Fruit fly (Drosophila melanogaster) whole organism, embryonic: ENCODE results near the gene fd96Cb.

Experiments
- Aef1 ChIP-seq: fragments of 200-800 bp; sonication (Bioruptor generic); IDR thresholded peaks from 3 replicates; pipeline ENCODE4 v1.3.6; 2022; ENCODE audit warnings: missing biosample characterization, missing genetic modification characterization
- CG10543 ChIP-seq: fragments of 200-800 bp; sonication (Bioruptor generic); optimal IDR thresholded peaks from 3 replicates; lab custom pipeline; 2017; ENCODE audit warnings: missing biosample characterization, mild to moderate bottlenecking, missing genetic modification characterization, moderate library complexity
- CG10959 ChIP-seq: fragments of 200-800 bp; sonication (Bioruptor generic); IDR thresholded peaks from 2 replicates; pipeline ENCODE4 v1.3.6; 2022; ENCODE audit warnings: missing biosample characterization, missing genetic modification characterization
- CG11456 ChIP-seq: fragments of 200-800 bp; sonication (Bioruptor generic); IDR thresholded peaks from 3 replicates; pipeline ENCODE4 v1.3.6; 2022; ENCODE audit warnings: missing biosample characterization, missing genetic modification characterization
- CG12299 ChIP-seq: fragments of 200-800 bp; sonication (Bioruptor generic); optimal IDR thresholded peaks from 2 replicates; lab custom pipeline; 2018; ENCODE audit warnings: missing biosample characterization, mild to moderate bottlenecking, missing genetic modification characterization
- CG15011 ChIP-seq: fragments of 200-800 bp; sonication (Bioruptor generic); optimal IDR thresholded peaks from 3 replicates; lab custom pipeline; 2018; ENCODE audit warnings: missing biosample characterization, mild to moderate bottlenecking, missing genetic modification characterization
- CG15479 ChIP-seq: fragments of 200-800 bp; sonication (Bioruptor generic); optimal IDR thresholded peaks from 3 replicates; lab custom pipeline; 2019; ENCODE audit warnings: missing biosample characterization, mild to moderate bottlenecking, missing genetic modification characterization, moderate library complexity
- CG31388 ChIP-seq: fragments of 200-800 bp; sonication (Bioruptor generic); optimal IDR thresholded peaks from 2 replicates; lab custom pipeline; 2016; ENCODE audit warnings: missing biosample characterization, missing genetic modification characterization
- CG4282 ChIP-seq: fragments of 200-800 bp; sonication (Bioruptor generic); optimal IDR thresholded peaks from 2 replicates; lab custom pipeline; 2016; ENCODE audit warnings: missing biosample characterization, missing genetic modification characterization
- CG4617 ChIP-seq: fragments of 200-800 bp; sonication (Bioruptor generic); optimal IDR thresholded peaks from 3 replicates; lab custom pipeline; 2016; ENCODE audit warnings: missing biosample characterization, missing genetic modification characterization, borderline replicate concordance
- CG4730 ChIP-seq: fragments of 200-800 bp; sonication (Bioruptor generic); IDR thresholded peaks from 2 replicates; pipeline ENCODE4 v1.3.6; 2022; ENCODE audit warnings: missing biosample characterization, missing genetic modification characterization
- CG6175 ChIP-seq: fragments of 200-800 bp; sonication (Bioruptor generic); IDR thresholded peaks from 3 replicates; pipeline ENCODE4 v1.3.6; 2022; ENCODE audit warnings: missing biosample characterization, missing genetic modification characterization
- CG6254 ChIP-seq: fragments of 200-800 bp; sonication (Bioruptor generic); optimal IDR thresholded peaks from 3 replicates; lab custom pipeline; 2017; ENCODE audit warnings: mild to moderate bottlenecking, missing biosample characterization, missing genetic modification reagents, missing genetic modification characterization
- Dbx ChIP-seq: fragments of 200-800 bp; sonication (Bioruptor generic); IDR thresholded peaks from 3 replicates; pipeline ENCODE4 v1.3.6; 2022; ENCODE audit warnings: missing biosample characterization, missing genetic modification characterization
- Kr ChIP-seq: fragments of 200-800 bp; sonication (Bioruptor generic); optimal IDR thresholded peaks from 2 replicates; lab custom pipeline; 2017; ENCODE audit warnings: missing biosample characterization, mild to moderate bottlenecking, missing genetic modification characterization
- MESR4 ChIP-seq: fragments of 200-800 bp; sonication (Bioruptor generic); optimal IDR thresholded peaks from 2 replicates; lab custom pipeline; 2018; ENCODE audit warnings: missing biosample characterization, mild to moderate bottlenecking, missing genetic modification characterization, moderate library complexity
- Myb ChIP-seq: fragments of 200-800 bp; sonication (Bioruptor generic); optimal IDR thresholded peaks from 2 replicates; lab custom pipeline; 2016; ENCODE audit warnings: missing biosample characterization, missing genetic modification characterization
- Nf-YB ChIP-seq: fragments of 200-800 bp; sonication (Bioruptor generic); optimal IDR thresholded peaks from 3 replicates; lab custom pipeline; 2019; ENCODE audit warnings: missing biosample characterization, mild to moderate bottlenecking, missing genetic modification characterization, moderate library complexity
- PHDP ChIP-seq: fragments of 200-800 bp; sonication (Bioruptor generic); optimal IDR thresholded peaks from 3 replicates; lab custom pipeline; 2018; ENCODE audit warnings: missing biosample characterization, mild to moderate bottlenecking, missing genetic modification characterization, moderate library complexity
- Trl ChIP-seq, 3 experiments: fragments of >200 bp in 2 of 3; fragments of 200-800 bp in 1 of 3; sonication (Bioruptor generic) in 1 of 3; optimal IDR thresholded peaks; 2 replicates in 1 of 3; 3 replicates in 2 of 3; lab custom pipeline; 2016 to 2017; ENCODE audit warnings: missing biosample characterization in 1 of 3, missing genetic modification characterization in 1 of 3
- bsh ChIP-seq, 2 experiments: fragments of 200-800 bp; sonication (Bioruptor generic); optimal IDR thresholded peaks; 2 replicates each; lab custom pipeline; 2017 to 2018; ENCODE audit warnings: mild to moderate bottlenecking in 2 of 2, missing biosample characterization in 2 of 2, missing genetic modification characterization in 2 of 2, moderate library complexity in 1 of 2
- cas ChIP-seq: fragments of 200-800 bp; sonication (Bioruptor generic); IDR thresholded peaks from 2 replicates; pipeline ENCODE4 v1.3.6; 2022; ENCODE audit warnings: missing biosample characterization, missing genetic modification characterization
- cg ChIP-seq: fragments of 200-800 bp; sonication (Bioruptor generic); optimal IDR thresholded peaks from 3 replicates; lab custom pipeline; 2019; ENCODE audit warnings: missing biosample characterization, mild to moderate bottlenecking, missing genetic modification characterization, moderate library complexity
- chm ChIP-seq: fragments of 200-800 bp; sonication (Bioruptor generic); IDR thresholded peaks from 2 replicates; pipeline ENCODE4 v1.3.6; 2022; ENCODE audit warnings: missing biosample characterization, missing genetic modification characterization
- danr ChIP-seq: fragments of 200-800 bp; sonication (Bioruptor generic); IDR thresholded peaks from 2 replicates; pipeline ENCODE4 v1.3.6; 2022; ENCODE audit warnings: missing biosample characterization, missing genetic modification characterization
- dysf ChIP-seq: fragments of 200-800 bp; sonication (Bioruptor generic); IDR thresholded peaks from 3 replicates; pipeline ENCODE4 v1.3.6; 2022; ENCODE audit warnings: missing biosample characterization, missing genetic modification characterization
- fu2 ChIP-seq: fragments of 200-800 bp; sonication (Bioruptor generic); optimal IDR thresholded peaks from 2 replicates; lab custom pipeline; 2016; ENCODE audit warnings: missing biosample characterization, missing genetic modification characterization
- hth ChIP-seq: fragments of >200 bp; optimal IDR thresholded peaks from 2 replicates; lab custom pipeline; 2017; ENCODE audit warnings: inconsistent platforms
- ken ChIP-seq: fragments of 200-800 bp; sonication (Bioruptor generic); IDR thresholded peaks from 3 replicates; pipeline ENCODE4 v1.3.6; 2022; ENCODE audit warnings: missing biosample characterization, missing genetic modification characterization
- lov ChIP-seq, 2 experiments: fragments of 200-800 bp in 1 of 2; fragments of >200 bp in 1 of 2; sonication (Bioruptor generic) in 1 of 2; IDR thresholded peaks in 1 of 2; optimal IDR thresholded peaks in 1 of 2; 2 replicates in 1 of 2; 3 replicates in 1 of 2; pipeline versions ENCODE4 v1.3.6 to Lab custom; 2017 to 2022; ENCODE audit warnings: missing biosample characterization in 1 of 2, missing genetic modification characterization in 1 of 2
- peb ChIP-seq: fragments of 200-800 bp; sonication (Bioruptor generic); IDR thresholded peaks from 2 replicates; pipeline ENCODE4 v1.3.6; 2022; ENCODE audit warnings: missing biosample characterization, missing genetic modification characterization
- prd ChIP-seq, 3 experiments: fragments of >200 bp in 2 of 3; fragments of 200-800 bp in 1 of 3; sonication (Bioruptor generic) in 1 of 3; optimal IDR thresholded peaks in 2 of 3; IDR thresholded peaks in 1 of 3; 2 replicates in 2 of 3; 3 replicates in 1 of 3; pipeline versions ENCODE4 v1.3.6 to Lab custom; 2017 to 2022; ENCODE audit warnings: missing biosample characterization in 1 of 3, missing genetic modification characterization in 1 of 3
- pros ChIP-seq: fragments of 200-800 bp; sonication (Bioruptor generic); optimal IDR thresholded peaks from 3 replicates; lab custom pipeline; 2019; ENCODE audit warnings: missing biosample characterization, mild to moderate bottlenecking, missing genetic modification characterization, moderate library complexity
- pum ChIP-seq: fragments of 200-800 bp; sonication (Bioruptor generic); optimal IDR thresholded peaks from 2 replicates; lab custom pipeline; 2016; ENCODE audit warnings: missing biosample characterization, missing genetic modification characterization
- run ChIP-seq: fragments of 200-800 bp; sonication (Bioruptor generic); optimal IDR thresholded peaks from 3 replicates; lab custom pipeline; 2018; ENCODE audit warnings: missing biosample characterization, mild to moderate bottlenecking, missing genetic modification characterization
- scrt ChIP-seq: fragments of 200-800 bp; sonication (Bioruptor generic); optimal IDR thresholded peaks from 2 replicates; lab custom pipeline; 2018; ENCODE audit warnings: missing biosample characterization, mild to moderate bottlenecking, missing genetic modification characterization, moderate library complexity
- sens-2 ChIP-seq: fragments of 200-800 bp; sonication (Bioruptor generic); IDR thresholded peaks from 2 replicates; pipeline ENCODE4 v1.3.6; 2022; ENCODE audit warnings: missing biosample characterization, missing genetic modification characterization
- slp2 ChIP-seq: fragments of 200-800 bp; sonication (Bioruptor generic); optimal IDR thresholded peaks from 2 replicates; lab custom pipeline; 2016; ENCODE audit warnings: missing biosample characterization, missing genetic modification characterization
- stc ChIP-seq: fragments of 200-800 bp; sonication (Bioruptor generic); IDR thresholded peaks from 2 replicates; pipeline ENCODE4 v1.3.6; 2022; ENCODE audit warnings: missing biosample characterization, missing genetic modification characterization
- tap ChIP-seq: fragments of 200-800 bp; optimal IDR thresholded peaks from 3 replicates; lab custom pipeline; 2019; ENCODE audit warnings: missing biosample characterization, mild to moderate bottlenecking, missing genetic modification characterization, moderate library complexity
- tll ChIP-seq, 2 experiments: fragments of 200-800 bp in 1 of 2; fragments of >200 bp in 1 of 2; sonication (Bioruptor generic) in 1 of 2; optimal IDR thresholded peaks; 2 replicates each; lab custom pipeline; 2017 to 2019; ENCODE audit warnings: missing biosample characterization in 2 of 2, missing genetic modification characterization in 2 of 2, mild to moderate bottlenecking in 1 of 2, moderate library complexity in 1 of 2
- toy ChIP-seq: fragments of 200-800 bp; sonication (Bioruptor generic); IDR thresholded peaks from 2 replicates; pipeline ENCODE4 v1.3.6; 2022; ENCODE audit warnings: missing biosample characterization, missing genetic modification characterization
- tup ChIP-seq: fragments of 200-800 bp; sonication (Bioruptor generic); optimal IDR thresholded peaks from 2 replicates; lab custom pipeline; 2016; ENCODE audit warnings: missing biosample characterization, mild to moderate bottlenecking, missing genetic modification characterization, moderate library complexity
- usp ChIP-seq: fragments of >200 bp; optimal IDR thresholded peaks from 2 replicates; lab custom pipeline; 2017; ENCODE audit warnings: missing biosample characterization, missing genetic modification characterization
- yki ChIP-seq: fragments of >200 bp; optimal IDR thresholded peaks from 3 replicates; lab custom pipeline; 2018
- zen2 ChIP-seq: fragments of 200-800 bp; sonication (Bioruptor generic); IDR thresholded peaks from 3 replicates; pipeline ENCODE4 v1.3.6; 2022; ENCODE audit warnings: missing biosample characterization, missing genetic modification characterization; ENCODE audit not compliant: partially characterized antibody

fd96Cb gene

DNA sequence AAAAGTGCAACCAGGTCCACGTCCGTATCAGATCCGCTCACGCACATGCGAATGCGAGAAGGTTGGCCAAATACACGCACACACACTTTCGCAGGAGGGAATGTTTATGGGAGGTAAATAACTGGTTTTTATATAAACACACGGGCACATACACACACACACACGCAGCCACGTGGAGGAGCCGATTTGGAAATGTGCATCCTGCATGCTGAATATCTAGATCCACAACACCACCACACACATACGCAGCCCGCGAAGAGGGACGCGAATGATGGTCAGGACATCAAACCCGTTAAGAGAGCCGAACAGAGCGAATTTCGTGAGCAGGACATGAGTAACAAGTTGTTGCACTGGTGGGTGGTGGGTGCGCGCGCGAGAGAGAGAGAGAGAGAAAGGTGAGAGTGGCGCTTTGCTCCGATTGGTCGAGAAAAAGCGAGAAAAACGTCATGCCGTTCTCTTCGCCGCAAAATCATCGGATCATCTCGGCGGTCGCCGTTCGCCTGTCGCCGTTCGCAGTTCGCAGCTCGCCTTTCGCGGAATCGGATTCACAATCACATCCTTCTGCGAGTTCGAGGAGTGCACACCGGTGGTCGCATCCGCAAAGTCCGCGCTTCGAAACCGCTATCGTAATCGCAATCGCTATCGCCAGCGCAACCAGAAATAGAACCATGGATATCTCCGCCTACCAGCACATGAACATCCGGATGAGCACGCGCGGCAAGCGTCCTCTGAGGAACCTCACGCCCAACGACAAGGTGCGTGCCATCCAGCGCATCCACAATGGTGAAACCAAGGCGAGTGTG is 43.0 kb downstream of the fd96Cb start, which contains the start of gene danr (continued):
- TF ChIP-seq CG12299 (tag; lab: Kevin White, UChicago) (no peak), tap (no peak), CG4730 (GFP tag; lab: Robert Waterston, UW) (no peak), PHDP (no peak), CG15479 (GFP tag; lab: Kevin White, UChicago) (peak; percentile 61), hth (no peak), prd (optimal IDR thresholded peaks at IDR 0.05; lab: Kevin White, UChicago) (no peak), prd (GFP tag; IDR thresholded peaks at IDR 0.05; lab: Robert Waterston, UW) (no peak), CG15011 (GFP tag; lab: Kevin White, UChicago) (no peak), usp (GFP tag; lab: Kevin White, UChicago) (no peak), cas (no peak), peb (GFP tag; lab: Robert Waterston, UW) (no peak), run (tag; lab: Kevin White, UChicago) (no peak), CG6175 (GFP tag; lab: Robert Waterston, UW) (no peak), CG10543 (no peak), pum (no peak), cg (peak; percentile 72), MESR4 (GFP tag; lab: Kevin White, UChicago) (no peak), Aef1 (GFP tag; lab: Robert Waterston, UW) (no peak), zen2 (GFP tag; lab: Robert Waterston, UW) (peak; percentile 22; the same call in 1 of the 3 replicates), chm (GFP tag; lab: Robert Waterston, UW) (peak; percentile 16; the same call in 1 of the 2 replicates), slp2 (GFP tag; lab: Kevin White, UChicago) (no peak), Kr (GFP tag; lab: Kevin White, UChicago) (peak; percentile 62), Myb (GFP tag; lab: Kevin White, UChicago) (no peak), ken (0 out of 3 replicates have a peak, but pooled peaks have one; percentile 16), tup (no peak), scrt (GFP tag; lab: Kevin White, UChicago) (peak; percentile 96), sens-2 (GFP tag; lab: Robert Waterston, UW) (no peak), CG6254 (GFP tag; lab: Kevin White, UChicago) (no peak), CG10959 (GFP tag; lab: Robert Waterston, UW) (no peak), yki (lab: Kevin White, UChicago) (peak; percentile 53), Nf-YB (GFP tag; lab: Kevin White, UChicago) (peak; percentile 96), fu2 (no peak), bsh (GFP tag; optimal IDR thresholded peaks at IDR 0.05; lab: Kevin White, UChicago) (peak in 1 of 2 experiments; percentile 50), pros (GFP tag; lab: Kevin White, UChicago) (peak; percentile 65), stc (GFP tag; lab: Robert Waterston, UW) (no peak), toy (GFP tag; lab: Robert Waterston, UW) (no peak), CG4282 (GFP tag; lab: Kevin White, UChicago) (no peak), danr (GFP tag; lab: Robert Waterston, UW) (0 out of 2 replicates have a peak, but pooled peaks have one; percentile 10), lov (optimal IDR thresholded peaks at IDR 0.05; lab: Kevin White, UChicago) (no peak), lov (GFP tag; IDR thresholded peaks at IDR 0.05; lab: Robert Waterston, UW) (peak; percentile 52; the same call in 1 of the 3 replicates), Dbx (GFP tag; lab: Robert Waterston, UW) (no peak), CG31388 (GFP tag; lab: Kevin White, UChicago) (no peak), dysf (GFP tag; lab: Robert Waterston, UW) (no peak), tll (GFP tag; optimal IDR thresholded peaks at IDR 0.05; lab: Kevin White, UChicago) (no peak), CG4617 (GFP tag; lab: Kevin White, UChicago) (no peak), Trl (optimal IDR thresholded peaks at IDR 0.05; lab: Kevin White, UChicago) (peak; percentile 68 to 87), Trl (GFP tag; optimal IDR thresholded peaks at IDR 0.05; lab: Kevin White, UChicago) (no peak), CG11456 (no peak)
